Worm (Caenorhabditis elegans): ENCODE results near the gene sqv-3.

DNA sequence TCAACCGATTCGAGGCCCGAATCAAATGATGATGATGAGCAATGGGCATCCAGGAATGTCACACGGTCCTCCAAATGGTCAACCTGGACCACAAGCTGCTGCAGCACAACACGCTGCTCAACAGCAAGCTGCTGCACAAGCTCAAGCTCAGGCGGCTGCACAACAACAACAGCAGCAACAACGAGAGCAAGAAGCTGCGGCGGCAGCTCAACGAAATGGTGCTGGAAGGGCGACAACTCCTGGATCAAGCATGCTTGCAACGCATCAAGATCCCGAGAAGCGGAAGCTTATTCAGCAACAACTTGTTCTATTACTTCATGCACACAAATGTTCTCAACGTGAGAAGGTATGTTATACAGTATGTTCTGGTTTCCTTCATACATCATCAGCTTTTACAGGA is 12.1 kb downstream of the sqv-3 start:
- no peak for TF ChIP-seq ama-1 (optimal IDR thresholded peaks at IDR 0.05)
- no peak for TF ChIP-seq aly-2 (tag; optimal IDR thresholded peaks at IDR 0.05)
- no peak for TF ChIP-seq ceh-82 (tag; optimal IDR thresholded peaks at IDR 0.05)
- TF ChIP-seq unc-62 (GFP tag; optimal IDR thresholded peaks at IDR 0.05): no peak
- no peak for TF ChIP-seq R02D3.7 (tag; optimal IDR thresholded peaks at IDR 0.05)
- TF ChIP-seq zag-1 (tag; optimal IDR thresholded peaks at IDR 0.05): no peak
- no peak for TF ChIP-seq crh-2 (tag; optimal IDR thresholded peaks at IDR 0.05)
- no peak for TF ChIP-seq elt-1 (tag; optimal IDR thresholded peaks at IDR 0.05)
- TF ChIP-seq fos-1 (tag; optimal IDR thresholded peaks at IDR 0.05): no peak
